Worm (Caenorhabditis elegans) whole organism, L4 larva: Measurements from ENCODE around the gene C25G6.3.

Experiments used
- F37D6.2 ChIP-seq: sonication (generic microtip); optimal IDR thresholded peaks from 2 replicates; lab custom pipeline; 2016; ENCODE audit warnings: mild to moderate bottlenecking, missing genetic modification characterization, missing compliant biosample characterization
- ama-1 ChIP-seq: fragments of 150-350 bp; optimal IDR thresholded peaks from 2 replicates; lab custom pipeline; 2014; ENCODE audit warnings: inconsistent platforms, mixed read lengths
- fkh-10 ChIP-seq: fragments of 150-350 bp; optimal IDR thresholded peaks from 2 replicates; lab custom pipeline; 2014; ENCODE audit warnings: missing biosample characterization, missing genetic modification reagents, missing genetic modification characterization
- hmg-1.1 ChIP-seq: fragments of 200-800 bp; sonication (Bioruptor generic); IDR thresholded peaks from 2 replicates; pipeline ENCODE4 v1.3.6; 2022; ENCODE audit warnings: missing genetic modification reagents, missing genetic modification characterization, missing compliant biosample characterization
- jun-1 ChIP-seq: fragments of 150-350 bp; optimal IDR thresholded peaks from 2 replicates; lab custom pipeline; 2014; ENCODE audit warnings: missing biosample characterization, missing genetic modification reagents, missing genetic modification characterization
- lin-29 ChIP-seq: fragments of 200-800 bp; sonication (Bioruptor generic); IDR thresholded peaks from 2 replicates; pipeline ENCODE4 v1.3.6; 2022; ENCODE audit warnings: missing genetic modification reagents, missing genetic modification characterization, missing compliant biosample characterization
- madf-5 ChIP-seq, 2 experiments: fragments of 200-800 bp; sonication (Bioruptor generic); IDR thresholded peaks; 2 replicates each; pipeline ENCODE4 v1.3.6; 2022; ENCODE audit warnings: missing compliant biosample characterization in 2 of 2, missing genetic modification characterization in 2 of 2
- nhr-11 ChIP-seq: fragments of 150-350 bp; optimal IDR thresholded peaks from 2 replicates; lab custom pipeline; 2014; ENCODE audit warnings: missing biosample characterization, missing genetic modification characterization
- nhr-25 ChIP-seq: sonication (generic microtip); optimal IDR thresholded peaks from 2 replicates; lab custom pipeline; 2017; ENCODE audit warnings: missing genetic modification characterization, mild to moderate bottlenecking, missing compliant biosample characterization, antibody characterized with exemption, moderate library complexity, borderline replicate concordance; ENCODE audit not compliant: insufficient read depth
- snpc-4 ChIP-seq: fragments of 150-350 bp; optimal IDR thresholded peaks from 2 replicates; lab custom pipeline; 2014; ENCODE audit warnings: missing biosample characterization, missing genetic modification characterization

DNA sequence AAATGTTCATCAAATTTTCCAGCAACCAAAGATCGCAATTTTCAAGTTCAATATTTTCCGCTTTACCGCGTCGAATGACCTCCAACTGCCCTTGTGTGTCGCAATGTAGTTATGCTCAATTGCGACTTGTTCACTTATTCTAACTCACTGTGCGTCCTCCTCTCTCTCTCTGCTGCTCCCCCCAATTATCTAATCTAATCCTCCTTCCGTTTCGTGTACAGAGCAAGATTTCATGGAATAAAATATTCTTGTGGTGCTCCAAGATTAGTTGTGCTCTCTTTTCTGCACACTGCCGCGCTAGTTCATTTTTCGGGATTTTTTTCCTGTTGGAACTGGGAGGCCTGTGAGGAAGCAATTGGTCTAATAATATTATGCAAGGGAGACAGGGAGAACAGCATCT lies 54.7 kb downstream of the C25G6.3 start:
- no peak for TF ChIP-seq ama-1 (lab: Kevin White, UChicago)
- TF ChIP-seq jun-1 (tag; lab: Kevin White, UChicago) = no peak
- TF ChIP-seq fkh-10 (GFP tag; lab: Kevin White, UChicago) = no peak
- TF ChIP-seq madf-5 (GFP tag; IDR thresholded peaks at IDR 0.05; lab: Robert Waterston, UW) = no peak
- no peak for TF ChIP-seq nhr-25 (tag; lab: Kevin White, UChicago)
- TF ChIP-seq hmg-1.1 (GFP tag; lab: Robert Waterston, UW) = no peak
- no peak for TF ChIP-seq snpc-4
- TF ChIP-seq lin-29 (GFP tag; lab: Robert Waterston, UW) = no peak
- TF ChIP-seq F37D6.2 (tag; lab: Kevin White, UChicago) = no peak
- TF ChIP-seq nhr-11 = no peak
